Fruit fly (Drosophila melanogaster) whole organism, embryonic: Measurements from ENCODE around the gene Gr63a.
A peak's percentile ranks its signal among the peaks of the same experiment; 100 is the strongest.

Experiments
- Blimp-1 ChIP-seq: fragments of 200-800 bp; sonication (Bioruptor generic); optimal IDR thresholded peaks from 3 replicates; lab custom pipeline; 2018; ENCODE audit warnings: missing biosample characterization, missing genetic modification characterization, mild to moderate bottlenecking, moderate library complexity, missing genetic modification reagents
- CG10543 ChIP-seq: fragments of 200-800 bp; sonication (Bioruptor generic); optimal IDR thresholded peaks from 3 replicates; lab custom pipeline; 2017; ENCODE audit warnings: missing biosample characterization, mild to moderate bottlenecking, missing genetic modification characterization, moderate library complexity
- CG10979 ChIP-seq: fragments of 200-800 bp; sonication (Bioruptor generic); optimal IDR thresholded peaks from 2 replicates; lab custom pipeline; 2018; ENCODE audit warnings: missing biosample characterization, mild to moderate bottlenecking, missing genetic modification characterization, moderate library complexity
- CG12071 ChIP-seq: fragments of 200-800 bp; sonication (Bioruptor generic); optimal IDR thresholded peaks from 3 replicates; lab custom pipeline; 2018; ENCODE audit warnings: missing biosample characterization, mild to moderate bottlenecking, missing genetic modification characterization
- CG12219 ChIP-seq: fragments of 200-800 bp; sonication (Bioruptor generic); optimal IDR thresholded peaks from 3 replicates; lab custom pipeline; 2018; ENCODE audit warnings: missing biosample characterization, mild to moderate bottlenecking, missing genetic modification characterization
- CG14014 ChIP-seq: fragments of 200-800 bp; sonication (Bioruptor generic); IDR thresholded peaks from 2 replicates; pipeline ENCODE4 v1.3.6; 2022; ENCODE audit warnings: missing biosample characterization, missing genetic modification characterization
- CG14710 ChIP-seq: fragments of 200-800 bp; sonication (Bioruptor generic); optimal IDR thresholded peaks from 3 replicates; lab custom pipeline; 2019; ENCODE audit warnings: missing biosample characterization, mild to moderate bottlenecking, missing genetic modification characterization, moderate library complexity
- CG15073 ChIP-seq: fragments of 200-800 bp; sonication (Bioruptor generic); optimal IDR thresholded peaks from 2 replicates; lab custom pipeline; 2016; ENCODE audit warnings: missing biosample characterization, missing genetic modification characterization
- CG15479 ChIP-seq: fragments of 200-800 bp; sonication (Bioruptor generic); optimal IDR thresholded peaks from 3 replicates; lab custom pipeline; 2019; ENCODE audit warnings: missing biosample characterization, mild to moderate bottlenecking, missing genetic modification characterization, moderate library complexity
- CG15696 ChIP-seq: fragments of 200-800 bp; sonication (Bioruptor generic); optimal IDR thresholded peaks from 2 replicates; lab custom pipeline; 2019; ENCODE audit warnings: missing biosample characterization, mild to moderate bottlenecking, missing genetic modification characterization, moderate library complexity
- CG1602 ChIP-seq: fragments of 200-800 bp; sonication (Bioruptor generic); optimal IDR thresholded peaks from 3 replicates; lab custom pipeline; 2016; ENCODE audit warnings: missing biosample characterization, missing genetic modification characterization
- CG1603 ChIP-seq: fragments of 200-800 bp; sonication (Bioruptor generic); optimal IDR thresholded peaks from 2 replicates; lab custom pipeline; 2019; ENCODE audit warnings: missing biosample characterization, mild to moderate bottlenecking, missing genetic modification characterization, moderate library complexity
- CG18619 ChIP-seq: fragments of 200-800 bp; sonication (Bioruptor generic); optimal IDR thresholded peaks from 3 replicates; lab custom pipeline; 2017; ENCODE audit warnings: missing biosample characterization, mild to moderate bottlenecking, missing genetic modification characterization
- CG2199 ChIP-seq: fragments of 200-800 bp; sonication (Bioruptor generic); IDR thresholded peaks from 3 replicates; pipeline ENCODE4 v1.3.6; 2022; ENCODE audit warnings: missing biosample characterization, missing genetic modification characterization
- CG3163 ChIP-seq: fragments of 200-800 bp; sonication (Bioruptor generic); optimal IDR thresholded peaks from 3 replicates; lab custom pipeline; 2016; ENCODE audit warnings: missing biosample characterization, missing genetic modification characterization
- CG3407 ChIP-seq: fragments of 200-800 bp; sonication (Bioruptor generic); optimal IDR thresholded peaks from 2 replicates; lab custom pipeline; 2018; ENCODE audit warnings: missing biosample characterization, mild to moderate bottlenecking, missing genetic modification characterization
- CG4617 ChIP-seq: fragments of 200-800 bp; sonication (Bioruptor generic); optimal IDR thresholded peaks from 3 replicates; lab custom pipeline; 2016; ENCODE audit warnings: missing biosample characterization, missing genetic modification characterization, borderline replicate concordance
- CG7786 ChIP-seq: fragments of 200-800 bp; sonication (Bioruptor generic); optimal IDR thresholded peaks from 2 replicates; lab custom pipeline; 2016; ENCODE audit warnings: missing biosample characterization, missing genetic modification characterization
- CG7839 ChIP-seq: fragments of 200-800 bp; sonication (Bioruptor generic); optimal IDR thresholded peaks from 3 replicates; lab custom pipeline; 2018; ENCODE audit warnings: missing biosample characterization, mild to moderate bottlenecking, missing genetic modification characterization, moderate library complexity
- CG9215 ChIP-seq: fragments of 200-800 bp; sonication (Bioruptor generic); IDR thresholded peaks from 2 replicates; pipeline ENCODE4 v1.3.6; 2022; ENCODE audit warnings: missing biosample characterization, missing genetic modification characterization
- CG9609 ChIP-seq: fragments of 200-800 bp; sonication (Bioruptor generic); optimal IDR thresholded peaks from 3 replicates; lab custom pipeline; 2016; ENCODE audit warnings: missing biosample characterization, missing genetic modification characterization
- CHES-1-like ChIP-seq: fragments of 200-800 bp; sonication (Bioruptor generic); optimal IDR thresholded peaks from 2 replicates; lab custom pipeline; 2016; ENCODE audit warnings: missing biosample characterization, missing genetic modification characterization
- Fer1 ChIP-seq: fragments of 200-800 bp; sonication (Bioruptor generic); optimal IDR thresholded peaks from 2 replicates; lab custom pipeline; 2017; ENCODE audit warnings: missing biosample characterization, mild to moderate bottlenecking, missing genetic modification characterization
- Gsc ChIP-seq: fragments of 200-800 bp; sonication (Bioruptor generic); IDR thresholded peaks from 2 replicates; pipeline ENCODE4 v1.3.6; 2022; ENCODE audit warnings: missing biosample characterization, missing genetic modification characterization
- H15 ChIP-seq: fragments of 200-800 bp; sonication (Bioruptor generic); IDR thresholded peaks from 3 replicates; pipeline ENCODE4 v1.3.6; 2022; ENCODE audit warnings: missing biosample characterization, missing genetic modification characterization
- HLH3B ChIP-seq: fragments of 200-800 bp; sonication (Bioruptor generic); IDR thresholded peaks from 2 replicates; pipeline ENCODE4 v1.3.6; 2022; ENCODE audit warnings: missing biosample characterization, missing genetic modification characterization
- Hey ChIP-seq: fragments of 200-800 bp; sonication (Bioruptor generic); optimal IDR thresholded peaks from 3 replicates; lab custom pipeline; 2018; ENCODE audit warnings: missing biosample characterization, mild to moderate bottlenecking, missing genetic modification characterization
- Kr ChIP-seq: fragments of 200-800 bp; sonication (Bioruptor generic); optimal IDR thresholded peaks from 2 replicates; lab custom pipeline; 2017; ENCODE audit warnings: missing biosample characterization, mild to moderate bottlenecking, missing genetic modification characterization
- MBD-R2 ChIP-seq: fragments of 200-800 bp; sonication (Bioruptor generic); IDR thresholded peaks from 2 replicates; pipeline ENCODE4 v1.3.6; 2022; ENCODE audit warnings: missing biosample characterization, missing genetic modification characterization
- Nf-YB ChIP-seq: fragments of 200-800 bp; sonication (Bioruptor generic); optimal IDR thresholded peaks from 3 replicates; lab custom pipeline; 2019; ENCODE audit warnings: missing biosample characterization, mild to moderate bottlenecking, missing genetic modification characterization, moderate library complexity
- ab ChIP-seq: fragments of 200-800 bp; sonication (Bioruptor generic); optimal IDR thresholded peaks from 2 replicates; lab custom pipeline; 2016; ENCODE audit warnings: missing biosample characterization, missing genetic modification characterization
- br ChIP-seq: fragments of >200 bp; optimal IDR thresholded peaks from 2 replicates; lab custom pipeline; 2017
- chn ChIP-seq: fragments of 200-800 bp; sonication (Bioruptor generic); optimal IDR thresholded peaks from 2 replicates; lab custom pipeline; 2016; ENCODE audit warnings: missing biosample characterization, missing genetic modification characterization
- esg ChIP-seq: fragments of 200-800 bp; sonication (Bioruptor generic); conservative IDR thresholded peaks from 2 replicates; pipeline ENCODE4 v1.3.6; 2022; ENCODE audit warnings: missing biosample characterization, missing genetic modification characterization
- fu2 ChIP-seq: fragments of 200-800 bp; sonication (Bioruptor generic); optimal IDR thresholded peaks from 2 replicates; lab custom pipeline; 2016; ENCODE audit warnings: missing biosample characterization, missing genetic modification characterization
- gem ChIP-seq: fragments of 200-800 bp; sonication (Bioruptor generic); optimal IDR thresholded peaks from 2 replicates; lab custom pipeline; 2019; ENCODE audit warnings: missing biosample characterization, mild to moderate bottlenecking, missing genetic modification characterization, moderate library complexity
- gt ChIP-seq: fragments of 200-800 bp; sonication (Bioruptor generic); IDR thresholded peaks from 2 replicates; pipeline ENCODE4 v1.3.6; 2022; ENCODE audit warnings: missing biosample characterization, missing genetic modification characterization
- hkb ChIP-seq, 2 experiments: fragments of 200-800 bp in 1 of 2; fragments of >200 bp in 1 of 2; sonication (Bioruptor generic) in 1 of 2; IDR thresholded peaks in 1 of 2; optimal IDR thresholded peaks in 1 of 2; 2 replicates each; pipeline versions ENCODE4 v1.3.6 to Lab custom; 2017 to 2022; ENCODE audit warnings: missing biosample characterization in 1 of 2, missing genetic modification characterization in 1 of 2
- jumu ChIP-seq: fragments of 200-800 bp; sonication (Bioruptor generic); optimal IDR thresholded peaks from 3 replicates; lab custom pipeline; 2016; ENCODE audit warnings: missing biosample characterization, missing genetic modification characterization
- lov ChIP-seq, 2 experiments: fragments of 200-800 bp in 1 of 2; fragments of >200 bp in 1 of 2; sonication (Bioruptor generic) in 1 of 2; IDR thresholded peaks in 1 of 2; optimal IDR thresholded peaks in 1 of 2; 2 replicates in 1 of 2; 3 replicates in 1 of 2; pipeline versions ENCODE4 v1.3.6 to Lab custom; 2017 to 2022; ENCODE audit warnings: missing biosample characterization in 1 of 2, missing genetic modification characterization in 1 of 2
- nmo ChIP-seq: fragments of 200-800 bp; sonication (Bioruptor generic); optimal IDR thresholded peaks from 2 replicates; lab custom pipeline; 2018; ENCODE audit warnings: missing biosample characterization, mild to moderate bottlenecking, missing genetic modification characterization, moderate library complexity
- oc ChIP-seq: fragments of 200-800 bp; sonication (Bioruptor generic); optimal IDR thresholded peaks from 2 replicates; lab custom pipeline; 2018; ENCODE audit warnings: missing biosample characterization, mild to moderate bottlenecking, missing genetic modification characterization, moderate library complexity
- org-1 ChIP-seq: fragments of 200-800 bp; sonication (Bioruptor generic); optimal IDR thresholded peaks from 2 replicates; lab custom pipeline; 2017; ENCODE audit warnings: missing biosample characterization, missing genetic modification characterization
- pho ChIP-seq: fragments of 200-800 bp; sonication (Bioruptor generic); optimal IDR thresholded peaks from 2 replicates; lab custom pipeline; 2016; ENCODE audit warnings: missing biosample characterization, missing genetic modification characterization
- pita ChIP-seq: fragments of 200-800 bp; sonication (Bioruptor generic); optimal IDR thresholded peaks from 2 replicates; lab custom pipeline; 2017; ENCODE audit warnings: missing biosample characterization, mild to moderate bottlenecking, missing genetic modification characterization
- ro ChIP-seq: fragments of 200-800 bp; sonication (Bioruptor generic); IDR thresholded peaks from 2 replicates; pipeline ENCODE4 v1.3.6; 2022; ENCODE audit warnings: missing biosample characterization, missing genetic modification characterization
- sens-2 ChIP-seq: fragments of 200-800 bp; sonication (Bioruptor generic); IDR thresholded peaks from 2 replicates; pipeline ENCODE4 v1.3.6; 2022; ENCODE audit warnings: missing biosample characterization, missing genetic modification characterization
- trh ChIP-seq: fragments of 200-800 bp; sonication (Bioruptor generic); optimal IDR thresholded peaks from 2 replicates; lab custom pipeline; 2016; ENCODE audit warnings: missing biosample characterization, missing genetic modification characterization
- wdn ChIP-seq: fragments of 200-800 bp; sonication (Bioruptor generic); IDR thresholded peaks from 2 replicates; pipeline ENCODE4 v1.3.6; 2022; ENCODE audit warnings: missing biosample characterization, missing genetic modification characterization
- wek ChIP-seq: fragments of 200-800 bp; sonication (Bioruptor generic); optimal IDR thresholded peaks from 3 replicates; lab custom pipeline; 2018; ENCODE audit warnings: missing biosample characterization, mild to moderate bottlenecking, missing genetic modification characterization, moderate library complexity

Gr63a gene

DNA sequence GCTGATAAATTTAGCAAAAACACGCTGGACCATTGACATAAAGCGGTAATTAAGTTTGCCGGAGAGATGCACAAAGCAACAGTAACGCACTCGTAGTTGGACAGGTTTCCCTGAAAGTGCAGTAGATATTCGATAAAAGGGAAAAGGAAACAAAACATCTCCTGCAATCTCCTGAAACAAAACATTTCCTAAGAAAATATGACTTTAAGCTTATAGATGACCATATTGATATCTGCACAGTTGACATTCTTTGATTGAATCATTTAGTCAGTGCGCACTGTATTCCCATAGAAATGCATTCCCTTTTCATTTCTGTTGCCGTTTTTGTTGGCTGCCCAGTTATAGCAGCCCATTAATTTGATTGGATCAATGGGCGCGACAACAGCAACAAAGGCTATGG, 43.6 kb downstream of the Gr63a start (continued):
- TF ChIP-seq CG1603 (tag; lab: Kevin White, UChicago) (peak; percentile 87), wdn (GFP tag; lab: Robert Waterston, UW) (no peak), CHES-1-like (GFP tag; lab: Kevin White, UChicago) (peak; percentile 5), CG15073 (GFP tag; lab: Kevin White, UChicago) (no peak), CG3407 (GFP tag; lab: Kevin White, UChicago) (peak; percentile 47), CG1602 (peak; percentile 50), ab (GFP tag; lab: Kevin White, UChicago) (peak; percentile 62), CG3163 (GFP tag; lab: Kevin White, UChicago) (no peak), H15 (GFP tag; lab: Robert Waterston, UW) (peak; percentile 49; the same call in 1 of the 3 replicates), pho (GFP tag; lab: Kevin White, UChicago) (no peak), esg (GFP tag; lab: Robert Waterston, UW) (peak; percentile 58), trh (GFP tag; lab: Kevin White, UChicago) (peak; percentile 7), chn (GFP tag; lab: Kevin White, UChicago) (peak; percentile 48), CG12071 (no peak), Gsc (GFP tag; lab: Robert Waterston, UW) (peak; percentile 42; the same call in 1 of the 2 replicates), MBD-R2 (no peak), br (lab: Kevin White, UChicago) (no peak), Fer1 (GFP tag; lab: Kevin White, UChicago) (no peak), CG15479 (GFP tag; lab: Kevin White, UChicago) (no peak), Blimp-1 (peak; percentile 56), gem (tag; lab: Kevin White, UChicago) (peak; percentile 74), Nf-YB (GFP tag; lab: Kevin White, UChicago) (peak; percentile 65), fu2 (GFP tag; lab: Kevin White, UChicago) (no peak), hkb (optimal IDR thresholded peaks at IDR 0.05; lab: Kevin White, UChicago) (no peak), hkb (GFP tag; IDR thresholded peaks at IDR 0.05; lab: Robert Waterston, UW) (peak; percentile 40; the same call in 1 of the 2 replicates), CG4617 (GFP tag; lab: Kevin White, UChicago) (no peak), CG12219 (GFP tag; lab: Kevin White, UChicago) (peak; percentile 71), pita (GFP tag; lab: Kevin White, UChicago) (no peak), oc (tag; lab: Kevin White, UChicago) (peak; percentile 79), org-1 (GFP tag; lab: Kevin White, UChicago) (peak; percentile 36), CG15696 (tag; lab: Kevin White, UChicago) (peak; percentile 59), CG9215 (GFP tag; lab: Robert Waterston, UW) (peak; percentile 34; the same call in 1 of the 2 replicates), CG14014 (GFP tag; lab: Robert Waterston, UW) (no peak), CG10979 (tag; lab: Kevin White, UChicago) (peak; percentile 48), CG7786 (GFP tag; lab: Kevin White, UChicago) (no peak), CG18619 (peak; percentile 21), nmo (GFP tag; lab: Kevin White, UChicago) (peak; percentile 74), ro (GFP tag; lab: Robert Waterston, UW) (peak; percentile 30; the same call in 1 of the 2 replicates), CG10543 (GFP tag; lab: Kevin White, UChicago) (no peak), CG7839 (peak; percentile 35), lov (optimal IDR thresholded peaks at IDR 0.05; lab: Kevin White, UChicago) (no peak), lov (GFP tag; IDR thresholded peaks at IDR 0.05; lab: Robert Waterston, UW) (0 out of 3 replicates have a peak, but pooled peaks have one; percentile 53), HLH3B (GFP tag; lab: Robert Waterston, UW) (peak; percentile 60), wek (GFP tag; lab: Kevin White, UChicago) (no peak), gt (GFP tag; lab: Robert Waterston, UW) (0 out of 2 replicates have a peak, but pooled peaks have one; percentile 23), CG14710 (tag; lab: Kevin White, UChicago) (peak; percentile 21), CG9609 (GFP tag; lab: Kevin White, UChicago) (peak; percentile 36), jumu (GFP tag; lab: Kevin White, UChicago) (no peak), sens-2 (0 out of 2 replicates have a peak, but pooled peaks have one; percentile 45), Kr (no peak), Hey (tag; lab: Kevin White, UChicago) (no peak), CG2199 (GFP tag; lab: Robert Waterston, UW) (no peak)
